Fruit fly (Drosophila melanogaster): ENCODE data around the gene CG31391.
A peak's percentile ranks its signal among the peaks of the same experiment; 100 is the strongest.

The CG31391 gene

DNA sequence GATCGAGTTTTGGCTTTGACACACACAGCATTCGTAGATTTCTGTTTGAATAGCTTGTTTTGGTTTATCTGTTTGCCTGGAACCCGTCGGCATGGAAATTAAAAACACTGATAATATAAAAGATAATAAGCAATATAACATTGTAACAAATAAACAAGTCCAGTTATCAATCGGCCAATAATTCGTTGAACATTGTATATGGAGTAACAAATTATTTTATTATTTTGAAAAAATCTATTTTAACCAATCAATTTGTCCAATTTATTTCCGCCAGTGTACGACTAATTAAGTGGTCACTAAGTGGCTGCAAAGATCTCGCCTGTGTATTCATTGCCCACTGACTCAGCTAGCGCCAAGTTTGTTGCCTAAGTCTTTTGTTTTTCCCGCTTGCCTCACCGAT lies 16.0 kb downstream of the CG31391 start (continued):
- TF ChIP-seq CG15696 (tag; optimal IDR thresholded peaks at IDR 0.05) (no peak), CG3726 (GFP tag; IDR thresholded peaks at IDR 0.05) (no peak), gce (GFP tag; IDR thresholded peaks at IDR 0.05) (peak; percentile 60; the same call in 1 of the 3 replicates), kay (GFP tag; optimal IDR thresholded peaks at IDR 0.05) (peak; percentile 5), CG6254 (GFP tag; optimal IDR thresholded peaks at IDR 0.05) (no peak), cwo (GFP tag; optimal IDR thresholded peaks at IDR 0.05) (peak; percentile 55), Sry-β (GFP tag; optimal IDR thresholded peaks at IDR 0.05) (no peak), wdn (GFP tag; IDR thresholded peaks at IDR 0.05) (no peak), cg (GFP tag; optimal IDR thresholded peaks at IDR 0.05) (no peak), sc (optimal IDR thresholded peaks at IDR 0.05) (no peak), sc (GFP tag; optimal IDR thresholded peaks at IDR 0.05) (no peak), CG4854 (GFP tag; optimal IDR thresholded peaks at IDR 0.05) (peak; percentile 27), CG10462 (GFP tag; optimal IDR thresholded peaks at IDR 0.05) (no peak), Hand (GFP tag; optimal IDR thresholded peaks at IDR 0.05) (no peak), HmgZ (tag; optimal IDR thresholded peaks at IDR 0.05) (peak; percentile 28), CG9876 (GFP tag; optimal IDR thresholded peaks at IDR 0.05) (no peak), Aef1 (GFP tag; IDR thresholded peaks at IDR 0.05) (peak; percentile 21; the same call in 1 of the 3 replicates), CG11456 (GFP tag; IDR thresholded peaks at IDR 0.05) (peak; percentile 69; the same call in 2 of the 3 replicates), trh (GFP tag; optimal IDR thresholded peaks at IDR 0.05) (no peak), hbn (GFP tag; IDR thresholded peaks at IDR 0.05; ENCODE audit: partially characterized antibody) (no peak), ara (GFP tag; IDR thresholded peaks at IDR 0.05) (peak; percentile 51; the same call in 1 of the 2 replicates), CG32767 (GFP tag; IDR thresholded peaks at IDR 0.05) (no peak), CG3995 (GFP tag; optimal IDR thresholded peaks at IDR 0.05) (no peak), Neu2 (GFP tag; optimal IDR thresholded peaks at IDR 0.05; ENCODE audit: borderline replicate concordance) (no peak), ase (GFP tag; IDR thresholded peaks at IDR 0.05) (0 out of 3 replicates have a peak, but pooled peaks have one; percentile 28), ranshi (GFP tag; IDR thresholded peaks at IDR 0.05) (peak; percentile 59), CG16863 (GFP tag; optimal IDR thresholded peaks at IDR 0.05) (no peak), chif (GFP tag; optimal IDR thresholded peaks at IDR 0.05) (no peak), twi (tag; optimal IDR thresholded peaks at IDR 0.05) (no peak), sug (tag; optimal IDR thresholded peaks at IDR 0.05) (peak; percentile 4), odd (GFP tag; optimal IDR thresholded peaks at IDR 0.05) (no peak), dpn (GFP tag; optimal IDR thresholded peaks at IDR 0.05) (peak; percentile 17 to 28), CG4730 (GFP tag; IDR thresholded peaks at IDR 0.05) (peak; percentile 40; the same call in 1 of the 2 replicates), CG7928 (GFP tag; optimal IDR thresholded peaks at IDR 0.05) (no peak), dmrt11E (tag; optimal IDR thresholded peaks at IDR 0.05) (no peak), Bgb (GFP tag; IDR thresholded peaks at IDR 0.05; ENCODE audit: partially characterized antibody) (no peak), CG6791 (GFP tag; IDR thresholded peaks at IDR 0.05; ENCODE audit: partially characterized antibody) (no peak), D19A (tag; optimal IDR thresholded peaks at IDR 0.05) (peak; percentile 21), CG7745 (tag; optimal IDR thresholded peaks at IDR 0.05) (no peak), Med (GFP tag) (peak; percentile 82), Six4 (GFP tag; optimal IDR thresholded peaks at IDR 0.05) (no peak), wor (GFP tag; IDR thresholded peaks at IDR 0.05) (no peak), CG10366 (GFP tag; IDR thresholded peaks at IDR 0.05) (no peak), Oaz (GFP tag; IDR thresholded peaks at IDR 0.05) (0 out of 2 replicates have a peak, but pooled peaks have one; percentile 27), mam (GFP tag; optimal IDR thresholded peaks at IDR 0.05) (peak; percentile 12), CG30020 (tag; optimal IDR thresholded peaks at IDR 0.05) (no peak), CG8944 (GFP tag; optimal IDR thresholded peaks at IDR 0.05) (no peak), ash1 (GFP tag; optimal IDR thresholded peaks at IDR 0.05) (no peak), CG8478 (optimal IDR thresholded peaks at IDR 0.05) (no peak), knrl (GFP tag; IDR thresholded peaks at IDR 0.05; ENCODE audit: partially characterized antibody) (no peak; the same call in 2 of the 3 replicates), sim (GFP tag; IDR thresholded peaks at IDR 0.05) (no peak), Opbp (GFP tag; IDR thresholded peaks at IDR 0.05; ENCODE audit: partially characterized antibody) (no peak)

All from whole organism, embryonic.